Fruit fly (Drosophila melanogaster) whole organism, adult: ENCODE measurements around the gene Tsp68C.

Experiments
- CG14711 ChIP-seq: fragments of 200-800 bp; sonication (Bioruptor generic); optimal IDR thresholded peaks from 2 replicates; lab custom pipeline; 2018; ENCODE audit warnings: missing biosample characterization, mild to moderate bottlenecking, missing genetic modification characterization, moderate library complexity
- CG33017 ChIP-seq: fragments of 200-800 bp; sonication (Bioruptor generic); optimal IDR thresholded peaks from 2 replicates; lab custom pipeline; 2018; ENCODE audit warnings: missing biosample characterization, mild to moderate bottlenecking, missing genetic modification characterization, moderate library complexity
- CG5204 ChIP-seq: fragments of 200-800 bp; sonication (Bioruptor generic); optimal IDR thresholded peaks from 2 replicates; lab custom pipeline; 2016; ENCODE audit warnings: missing biosample characterization, missing genetic modification characterization
- CG7101 ChIP-seq: fragments of 200-800 bp; sonication (Bioruptor generic); optimal IDR thresholded peaks from 2 replicates; lab custom pipeline; 2018; ENCODE audit warnings: missing biosample characterization, mild to moderate bottlenecking, missing genetic modification characterization, moderate library complexity
- Clk ChIP-seq: fragments of 200-800 bp; sonication (Bioruptor generic); optimal IDR thresholded peaks from 2 replicates; lab custom pipeline; 2017; ENCODE audit warnings: missing biosample characterization, missing genetic modification characterization
- Crg-1 ChIP-seq: fragments of 200-800 bp; sonication (Bioruptor generic); optimal IDR thresholded peaks from 2 replicates; lab custom pipeline; 2016; ENCODE audit warnings: missing biosample characterization, missing genetic modification characterization
- Mnt ChIP-seq: fragments of 200-800 bp; sonication (Bioruptor generic); optimal IDR thresholded peaks from 2 replicates; lab custom pipeline; 2016; ENCODE audit warnings: missing biosample characterization, mild to moderate bottlenecking, missing genetic modification characterization
- ovo ChIP-seq: fragments of 200-800 bp; sonication (Bioruptor generic); optimal IDR thresholded peaks from 2 replicates; lab custom pipeline; 2016; ENCODE audit warnings: missing biosample characterization, missing genetic modification characterization

dm6 chr3L:13866780-13867179 is 23.3 kb downstream of the Tsp68C start, which contains the start of gene CG8745:
- TF ChIP-seq Crg-1 (GFP tag; lab: Kevin White, UChicago) (no peak), ovo (GFP tag; lab: Kevin White, UChicago) (no peak), Mnt (GFP tag; lab: Kevin White, UChicago) (no peak), CG7101 (tag; lab: Kevin White, UChicago) (no peak), CG33017 (tag; lab: Kevin White, UChicago) (no peak), CG5204 (no peak), CG14711 (tag; lab: Kevin White, UChicago) (no peak), Clk (no peak)
